Fruit fly (Drosophila melanogaster): ENCODE results near the gene CG3308.
A peak's percentile ranks its signal among the peaks of the same experiment; 100 is the strongest.

CG3308 gene

dm6 chr3R:21297387-21297956, 23.9 kb upstream of the CG3308 start (continued):
- TF ChIP-seq Hr51 (GFP tag; optimal IDR thresholded peaks at IDR 0.05): peak; percentile 16 to 36
- TF ChIP-seq wdn (GFP tag; IDR thresholded peaks at IDR 0.05): no peak
- peak; percentile 53 for TF ChIP-seq CG15269 (tag; optimal IDR thresholded peaks at IDR 0.05)
- peak; percentile 72 for TF ChIP-seq CG18011 (GFP tag; optimal IDR thresholded peaks at IDR 0.05)
- no peak for TF ChIP-seq seq (GFP tag; IDR thresholded peaks at IDR 0.05)
- no peak for TF ChIP-seq CG8765 (GFP tag; IDR thresholded peaks at IDR 0.05)
- peak; percentile 24 for TF ChIP-seq Fer2 (tag; optimal IDR thresholded peaks at IDR 0.05)
- TF ChIP-seq Taf1 (GFP tag; IDR thresholded peaks at IDR 0.05): no peak
- TF ChIP-seq CG11456 (GFP tag; IDR thresholded peaks at IDR 0.05): no peak
- no peak for TF ChIP-seq cas (GFP tag; IDR thresholded peaks at IDR 0.05)
- TF ChIP-seq CG11696 (GFP tag; IDR thresholded peaks at IDR 0.05): no peak
- TF ChIP-seq Dp (GFP tag; optimal IDR thresholded peaks at IDR 0.05): no peak
- no peak for TF ChIP-seq jigr1 (GFP tag; IDR thresholded peaks at IDR 0.05)
- TF ChIP-seq CG18599 (GFP tag; optimal IDR thresholded peaks at IDR 0.05): peak; percentile 90
- TF ChIP-seq sd (tag; optimal IDR thresholded peaks at IDR 0.05): peak; percentile 53
- TF ChIP-seq CG11247 (GFP tag; IDR thresholded peaks at IDR 0.05): no peak
- no peak for TF ChIP-seq Gsc (GFP tag; IDR thresholded peaks at IDR 0.05)
- peak; percentile 32 for TF ChIP-seq pros (GFP tag; optimal IDR thresholded peaks at IDR 0.05)
- TF ChIP-seq CG7745 (tag; optimal IDR thresholded peaks at IDR 0.05): peak; percentile 12
- TF ChIP-seq al (GFP tag; IDR thresholded peaks at IDR 0.05): no peak
- TF ChIP-seq CG8944 (GFP tag; optimal IDR thresholded peaks at IDR 0.05): peak; percentile 2
- TF ChIP-seq CG11504 (tag; optimal IDR thresholded peaks at IDR 0.05): peak; percentile 67
- TF ChIP-seq NC2β (GFP tag; optimal IDR thresholded peaks at IDR 0.05): no peak
- peak; percentile 14 for TF ChIP-seq zfh2 (GFP tag; optimal IDR thresholded peaks at IDR 0.05)
- TF ChIP-seq CG15073 (GFP tag; optimal IDR thresholded peaks at IDR 0.05): no peak
- TF ChIP-seq her (GFP tag; optimal IDR thresholded peaks at IDR 0.05): peak; percentile 56
- peak; percentile 69 for TF ChIP-seq CG1647 (GFP tag; optimal IDR thresholded peaks at IDR 0.05)
- peak; percentile 88 for TF ChIP-seq caup (GFP tag; optimal IDR thresholded peaks at IDR 0.05; ENCODE audit: severe bottlenecking)
- TF ChIP-seq D19B (GFP tag; optimal IDR thresholded peaks at IDR 0.05): peak; percentile 16
- TF ChIP-seq CG9876 (GFP tag; optimal IDR thresholded peaks at IDR 0.05): no peak
- TF ChIP-seq Blimp-1 (GFP tag; optimal IDR thresholded peaks at IDR 0.05): peak; percentile 54
- no peak for TF ChIP-seq tin (GFP tag; optimal IDR thresholded peaks at IDR 0.05)
- TF ChIP-seq fd102C (GFP tag; optimal IDR thresholded peaks at IDR 0.05): peak; percentile 43
- TF ChIP-seq Xrp1 (GFP tag; IDR thresholded peaks at IDR 0.05): no peak
- peak; percentile 25 for TF ChIP-seq btn (GFP tag; optimal IDR thresholded peaks at IDR 0.05)
- peak; percentile 31 for TF ChIP-seq fd96Cb (tag; optimal IDR thresholded peaks at IDR 0.05)
- peak; percentile 60 for TF ChIP-seq CG8388 (GFP tag; optimal IDR thresholded peaks at IDR 0.05)
- TF ChIP-seq bcd (GFP tag; optimal IDR thresholded peaks at IDR 0.05): peak; percentile 45
- peak; percentile 36 for TF ChIP-seq chn (GFP tag; optimal IDR thresholded peaks at IDR 0.05)
- TF ChIP-seq Scr (GFP tag; IDR thresholded peaks at IDR 0.05; ENCODE audit: partially characterized antibody): no peak
- TF ChIP-seq CG32767 (GFP tag; IDR thresholded peaks at IDR 0.05): no peak
- peak; percentile 31 for TF ChIP-seq Deaf1 (tag; optimal IDR thresholded peaks at IDR 0.05)
- peak; percentile 83 for TF ChIP-seq CG12769 (tag; optimal IDR thresholded peaks at IDR 0.05)
- peak; percentile 76 for TF ChIP-seq cg (GFP tag; optimal IDR thresholded peaks at IDR 0.05)
- TF ChIP-seq pb (GFP tag; optimal IDR thresholded peaks at IDR 0.05): peak; percentile 14
- peak; percentile 78 for TF ChIP-seq CG13624 (GFP tag; optimal IDR thresholded peaks at IDR 0.05)
- peak; percentile 87 for TF ChIP-seq mirr (GFP tag; optimal IDR thresholded peaks at IDR 0.05)
- peak; percentile 57 for TF ChIP-seq kah (GFP tag; optimal IDR thresholded peaks at IDR 0.05)
- no peak for TF ChIP-seq Lpt (GFP tag; optimal IDR thresholded peaks at IDR 0.05)
- TF ChIP-seq vnd (GFP tag; IDR thresholded peaks at IDR 0.05; ENCODE audit: partially characterized antibody): no peak
